Worm (Caenorhabditis elegans): ENCODE measurements around the gene enpl-1.

The enpl-1 gene

ce11 chrIV:11109771-11110170 is 9.3 kb upstream of the enpl-1 start, which contains the start of gene pigk-1 (continued):
- TF ChIP-seq hlh-26 (GFP tag; conservative IDR thresholded peaks at IDR 0.05), result no peak

ce11 chrIV:11110995-11111619 is 8.0 kb upstream of the enpl-1 start, which contains the start of gene rps-5:
Gene rps-5, minus strand, starts transcription at chrIV:11111045.
- TF ChIP-seq lin-35 (GFP tag; optimal IDR thresholded peaks at IDR 0.05), result peak in 1 of 3 experiments; percentile 54
- TF ChIP-seq tbp1 (GFP tag; optimal IDR thresholded peaks at IDR 0.05), result peak; percentile 34
- TF ChIP-seq madf-3 (GFP tag; IDR thresholded peaks at IDR 0.05), result no peak
- no peak for TF ChIP-seq hmg-20 (GFP tag; IDR thresholded peaks at IDR 0.05)
- TF ChIP-seq madf-6 (GFP tag; IDR thresholded peaks at IDR 0.05), result peak; percentile 68
- no peak for TF ChIP-seq snpc-4 (GFP tag; optimal IDR thresholded peaks at IDR 0.05)
- peak in 2 of 4 experiments; percentile 29 to 31 for TF ChIP-seq snpc-4 (tag; optimal IDR thresholded peaks at IDR 0.05)
- peak; percentile 54 for TF ChIP-seq mcd-1 (GFP tag; IDR thresholded peaks at IDR 0.05)
- TF ChIP-seq nfya-1 (tag; optimal IDR thresholded peaks at IDR 0.05; ENCODE audit: borderline replicate concordance, insufficient read depth), result no peak
- TF ChIP-seq lsl-1 (GFP tag; optimal IDR thresholded peaks at IDR 0.05), result peak; percentile 55
- peak; percentile 93 for TF ChIP-seq hmg-1.2 (GFP tag; IDR thresholded peaks at IDR 0.05)
- no peak for TF ChIP-seq cebp-1 (GFP tag; IDR thresholded peaks at IDR 0.05)
- TF ChIP-seq cebp-1 (tag; optimal IDR thresholded peaks at IDR 0.05), result peak; percentile 19
- TF ChIP-seq dox-1 (GFP tag; IDR thresholded peaks at IDR 0.05), result no peak
- peak; percentile 13 for TF ChIP-seq F23B12.7 (tag; optimal IDR thresholded peaks at IDR 0.05; ENCODE audit: insufficient read depth)
- TF ChIP-seq snpc-1.3 (tag; optimal IDR thresholded peaks at IDR 0.05; ENCODE audit: insufficient read depth), result peak; percentile 33
- no peak for TF ChIP-seq unc-62 (GFP tag; optimal IDR thresholded peaks at IDR 0.05)
- peak; percentile 83 for TF ChIP-seq F33H1.4 (GFP tag; IDR thresholded peaks at IDR 0.05)
- TF ChIP-seq rcor-1 (GFP tag; IDR thresholded peaks at IDR 0.05), result peak; percentile 40; the same call in 1 of the 2 replicates
- peak; percentile 19 for TF ChIP-seq F49E8.2 (tag; optimal IDR thresholded peaks at IDR 0.05; ENCODE audit: insufficient read depth)
- TF ChIP-seq lin-26 (GFP tag; IDR thresholded peaks at IDR 0.05), result no peak
- 0 out of 2 replicates have a peak, but pooled peaks have one; percentile 11 for TF ChIP-seq pbrm-1 (GFP tag; IDR thresholded peaks at IDR 0.05)
- peak; percentile 51 for TF ChIP-seq lin-54 (GFP tag; optimal IDR thresholded peaks at IDR 0.05)
- TF ChIP-seq F57C9.4 (tag; optimal IDR thresholded peaks at IDR 0.05), result no peak
- TF ChIP-seq snpc-3.4 (tag; optimal IDR thresholded peaks at IDR 0.05), result peak; percentile 41
- peak; percentile 52; the same call in 1 of the 2 replicates for TF ChIP-seq D2030.7 (GFP tag; IDR thresholded peaks at IDR 0.05)
- peak in 1 of 2 experiments; percentile 32 for TF ChIP-seq let-607 (tag; optimal IDR thresholded peaks at IDR 0.05)

- TF ChIP-seq ama-1 (optimal IDR thresholded peaks at IDR 0.05) (no peak), ama-1 (GFP tag; optimal IDR thresholded peaks at IDR 0.05) (no peak), dox-1 (GFP tag; IDR thresholded peaks at IDR 0.05) (no peak), egrh-3 (GFP tag; IDR thresholded peaks at IDR 0.05) (no peak), mcd-1 (GFP tag; IDR thresholded peaks at IDR 0.05) (no peak), lin-26 (GFP tag; IDR thresholded peaks at IDR 0.05) (no peak), nfyb-1 (GFP tag; IDR thresholded peaks at IDR 0.05) (no peak), him-1 (tag; optimal IDR thresholded peaks at IDR 0.05) (no peak), madf-6 (GFP tag; IDR thresholded peaks at IDR 0.05) (no peak), ZK185.1 (tag; optimal IDR thresholded peaks at IDR 0.05; ENCODE audit: poor library complexity, severe bottlenecking) (no peak), F39B2.1 (GFP tag; IDR thresholded peaks at IDR 0.05) (no peak), ceh-79 (tag; optimal IDR thresholded peaks at IDR 0.05) (no peak)
Observed at ce11 chrIV:11111898-11112297, 7.2 kb upstream of the enpl-1 start.

All from whole organism, young adult.